Fruit fly (Drosophila melanogaster): ENCODE results near the gene CG5693.

CG5693 gene

DNA sequence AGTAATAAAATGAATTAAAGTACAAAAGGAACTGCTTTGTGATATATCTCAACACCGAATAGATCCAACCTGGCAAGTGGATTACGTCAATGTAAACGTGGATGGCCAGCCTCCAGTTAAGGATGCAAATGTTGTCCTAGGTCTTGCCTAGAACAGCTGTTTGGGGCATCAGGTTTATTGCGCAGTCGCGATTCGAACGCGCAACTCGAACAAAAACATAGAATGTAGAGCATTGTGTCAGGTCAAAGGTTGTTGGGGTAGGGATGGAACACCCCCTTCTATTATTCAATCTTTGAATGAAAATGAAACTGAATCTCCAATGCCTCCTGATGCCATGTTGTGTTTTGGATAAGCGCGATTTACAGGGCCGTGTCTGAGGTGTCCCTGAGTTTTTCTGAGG, 3.2 kb downstream of the CG5693 start:
- TF ChIP-seq noc (tag; optimal IDR thresholded peaks at IDR 0.05), result no peak

DNA sequence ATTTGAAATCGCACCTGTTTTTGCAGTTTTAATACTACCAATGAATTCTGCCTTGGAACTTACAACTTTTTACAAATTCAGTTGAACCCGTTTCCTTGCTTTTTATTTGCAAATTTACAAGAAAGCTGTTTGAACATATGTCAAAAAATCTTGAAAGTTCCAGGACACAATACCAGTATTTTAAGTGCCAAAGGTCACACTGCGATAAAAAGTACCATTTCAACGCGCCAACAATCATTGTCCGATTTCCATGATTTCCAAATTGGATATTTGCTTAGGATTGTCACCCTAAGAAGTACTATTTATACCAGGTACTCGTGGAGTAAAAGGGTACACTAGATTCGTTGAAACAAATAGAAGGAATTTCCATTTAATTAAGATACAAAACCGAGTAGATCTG, 4.9 kb downstream of the CG5693 start, which contains the start of gene elfless:
Gene elfless (minus strand): TSS at position 101 of the 400 bp plus-strand sequence.
- no peak for TF ChIP-seq noc (tag; optimal IDR thresholded peaks at IDR 0.05)

DNA sequence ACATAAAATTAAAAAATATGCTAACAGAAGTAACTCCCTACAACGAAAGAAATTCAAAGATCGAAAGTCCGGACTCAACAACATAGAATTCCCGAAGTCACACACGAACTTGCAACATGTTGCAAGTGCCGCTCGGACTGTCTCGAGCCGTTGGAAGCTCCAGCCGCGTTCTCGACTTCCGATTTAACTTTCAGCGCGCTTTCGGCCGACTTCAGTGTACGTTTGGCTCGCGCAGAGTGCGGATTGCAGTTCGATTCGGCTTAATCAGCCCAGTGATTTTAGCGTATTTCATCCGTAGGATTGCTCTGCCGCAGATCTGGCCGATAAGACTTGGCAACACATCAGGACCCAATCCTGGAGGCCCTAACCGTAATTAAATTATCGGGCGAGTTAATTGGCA, 5.7 kb downstream of the CG5693 start, which contains the start of gene rdo:
Gene rdo (plus strand): TSS at position 213 of the 400 bp plus-strand sequence.
- no peak for TF ChIP-seq noc (tag; optimal IDR thresholded peaks at IDR 0.05)

DNA sequence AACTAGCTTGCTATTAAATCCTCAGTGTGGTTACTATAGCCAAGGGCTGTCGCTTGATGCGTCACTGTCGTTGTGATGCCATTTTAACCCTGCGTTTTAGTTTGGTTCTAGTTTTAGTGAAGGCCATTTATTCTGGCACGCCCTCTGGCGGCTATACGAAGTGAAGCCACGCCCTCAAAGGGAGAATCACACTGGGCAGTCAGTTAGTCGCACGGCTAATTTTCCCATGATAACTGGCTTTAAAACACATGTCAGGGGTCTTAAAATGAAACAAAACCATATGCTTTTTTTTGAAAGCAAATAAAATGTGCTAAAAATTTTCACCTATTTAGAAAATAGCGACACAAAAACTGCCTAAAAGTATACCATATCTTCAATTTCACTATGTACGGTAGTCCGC, 26.3 kb downstream of the CG5693 start:
- no peak for TF ChIP-seq noc (tag; optimal IDR thresholded peaks at IDR 0.05)

Measured in whole organism, larva.